Worm (Caenorhabditis elegans): ENCODE data around the gene otpl-5.

- TF ChIP-seq ceh-30 (tag; optimal IDR thresholded peaks at IDR 0.05) (no peak), fkh-10 (GFP tag; optimal IDR thresholded peaks at IDR 0.05) (no peak), sox-2 (GFP tag; IDR thresholded peaks at IDR 0.05) (no peak), ama-1 (optimal IDR thresholded peaks at IDR 0.05) (no peak), ceh-45 (GFP tag; IDR thresholded peaks at IDR 0.05) (no peak), pros-1 (tag; optimal IDR thresholded peaks at IDR 0.05) (no peak), ceh-6 (GFP tag; optimal IDR thresholded peaks at IDR 0.05) (no peak), ceh-48 (tag; optimal IDR thresholded peaks at IDR 0.05) (no peak), lin-11 (tag; optimal IDR thresholded peaks at IDR 0.05) (no peak), pax-1 (tag; optimal IDR thresholded peaks at IDR 0.05) (no peak), nhr-232 (tag; optimal IDR thresholded peaks at IDR 0.05) (no peak), C38D4.7 (GFP tag; optimal IDR thresholded peaks at IDR 0.05) (no peak)
Observed at ce11 chrV:8507324-8507723, 22.0 kb upstream of the otpl-5 start, which contains the start of gene ZK994.6.

Measured in whole organism, late embryonic.